Worm (Caenorhabditis elegans) whole organism, young adult: ENCODE measurements around the gene pigm-1.

Source experiments
- B0261.1 ChIP-seq: sonication (generic microtip); optimal IDR thresholded peaks from 2 replicates; lab custom pipeline; 2016; ENCODE audit warnings: mild to moderate bottlenecking, missing genetic modification characterization, moderate library complexity, missing compliant biosample characterization
- T26A5.8 ChIP-seq: sonication (generic microtip); optimal IDR thresholded peaks from 2 replicates; lab custom pipeline; 2016; ENCODE audit warnings: missing genetic modification characterization, missing compliant biosample characterization
- Y53G8AR.9 ChIP-seq: fragments of 200-800 bp; sonication (Bioruptor generic); conservative IDR thresholded peaks from 2 replicates; pipeline ENCODE4 v1.3.6; 2022; ENCODE audit warnings: missing genetic modification reagents, missing genetic modification characterization, missing compliant biosample characterization
- Y79H2A.3 ChIP-seq: fragments of 200-800 bp; sonication (Bioruptor generic); conservative IDR thresholded peaks from 2 replicates; pipeline ENCODE4 v1.3.6; 2022; ENCODE audit warnings: missing genetic modification reagents, missing genetic modification characterization, missing compliant biosample characterization
- ZK185.1 ChIP-seq: sonication (generic microtip); optimal IDR thresholded peaks from 2 replicates; lab custom pipeline; 2016; ENCODE audit warnings: mild to moderate bottlenecking, missing genetic modification characterization, missing compliant biosample characterization; ENCODE audit not compliant: poor library complexity, severe bottlenecking
- ama-1 ChIP-seq, 3 experiments: fragments of 150-350 bp in 1 of 3; sonication (generic microtip) in 2 of 3; optimal IDR thresholded peaks; 2 replicates each; lab custom pipeline; 2014 to 2018; ENCODE audit warnings: missing biosample characterization in 2 of 3, missing genetic modification characterization in 2 of 3, missing genetic modification reagents in 2 of 3
- atf-7 ChIP-seq: sonication (generic microtip); optimal IDR thresholded peaks from 2 replicates; lab custom pipeline; 2017; ENCODE audit warnings: mild to moderate bottlenecking, missing genetic modification characterization, missing compliant biosample characterization
- ceh-91 ChIP-seq: fragments of 200-800 bp; sonication (Bioruptor generic); IDR thresholded peaks from 2 replicates; pipeline ENCODE4 v1.3.6; 2022; ENCODE audit warnings: missing genetic modification reagents, missing genetic modification characterization, missing compliant biosample characterization
- dox-1 ChIP-seq: fragments of 200-800 bp; sonication (Bioruptor generic); IDR thresholded peaks from 2 replicates; pipeline ENCODE4 v1.3.6; 2022; ENCODE audit warnings: missing genetic modification reagents, missing genetic modification characterization, missing compliant biosample characterization
- dpff-1 ChIP-seq: sonication (generic microtip); optimal IDR thresholded peaks from 2 replicates; lab custom pipeline; 2017; ENCODE audit warnings: mild to moderate bottlenecking, missing genetic modification characterization, missing compliant biosample characterization
- ekl-4 ChIP-seq: fragments of 200-800 bp; sonication (Bioruptor generic); IDR thresholded peaks from 2 replicates; pipeline ENCODE4 v1.3.6; 2022; ENCODE audit warnings: missing genetic modification reagents, missing genetic modification characterization, missing compliant biosample characterization
- lin-35 ChIP-seq, 3 experiments: fragments of 150-350 bp in 2 of 3; sonication (generic microtip) in 1 of 3; optimal IDR thresholded peaks; 2 replicates each; lab custom pipeline; 2014 to 2018; ENCODE audit warnings: missing biosample characterization in 3 of 3, missing genetic modification characterization in 3 of 3, missing genetic modification reagents in 3 of 3
- nfya-2 ChIP-seq: fragments of 200-800 bp; sonication (Bioruptor generic); IDR thresholded peaks from 2 replicates; pipeline ENCODE4 v1.3.6; 2022; ENCODE audit warnings: missing genetic modification reagents, missing genetic modification characterization, missing compliant biosample characterization
- unc-62 ChIP-seq: fragments of 150-350 bp; optimal IDR thresholded peaks from 2 replicates; lab custom pipeline; 2014; ENCODE audit warnings: missing biosample characterization, missing genetic modification reagents, missing genetic modification characterization

DNA sequence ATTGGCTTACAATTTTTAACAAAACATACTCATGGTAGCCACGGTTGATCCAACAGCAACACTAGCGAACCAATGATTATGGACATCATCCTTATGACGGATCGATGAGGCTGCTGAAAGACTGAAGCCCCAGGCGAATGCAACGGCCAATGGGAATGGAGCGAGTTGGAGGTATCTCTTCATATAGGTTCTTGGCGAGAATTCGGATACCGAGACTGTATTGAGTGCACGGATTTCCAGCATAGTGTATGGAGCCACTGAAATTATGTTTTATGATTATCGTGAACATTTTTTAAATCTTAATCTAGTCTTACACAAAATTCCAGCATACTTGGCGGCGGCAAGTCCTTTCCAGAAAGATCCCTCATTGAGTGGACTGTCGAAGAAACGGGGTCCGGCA is 3.7 kb upstream of the pigm-1 start:
- TF ChIP-seq nfya-2 (GFP tag; lab: Robert Waterston, UW) (no peak), lin-35 (GFP tag; optimal IDR thresholded peaks at IDR 0.05; lab: Kevin White, UChicago) (no peak), ceh-91 (GFP tag; lab: Robert Waterston, UW) (no peak), unc-62 (GFP tag; lab: Kevin White, UChicago) (no peak), dpff-1 (no peak), ekl-4 (GFP tag; lab: Robert Waterston, UW) (no peak), ZK185.1 (tag; lab: Kevin White, UChicago) (no peak), Y53G8AR.9 (no peak), atf-7 (no peak), Y79H2A.3 (GFP tag; lab: Robert Waterston, UW) (no peak), ama-1 (optimal IDR thresholded peaks at IDR 0.05; lab: Kevin White, UChicago) (no peak), ama-1 (GFP tag; optimal IDR thresholded peaks at IDR 0.05; lab: Kevin White, UChicago) (no peak), T26A5.8 (tag; lab: Kevin White, UChicago) (no peak), dox-1 (no peak), B0261.1 (tag; lab: Kevin White, UChicago) (no peak)
